Worm (Caenorhabditis elegans): ENCODE measurements around the gene fbxb-74.

fbxb-74 gene

ce11 chrIV:4470885-4471772, 32.0 kb upstream of the fbxb-74 start:
- TF ChIP-seq nhr-237 (tag; optimal IDR thresholded peaks at IDR 0.05) (no peak), dmd-4 (tag; optimal IDR thresholded peaks at IDR 0.05) (no peak), F13H6.1 (tag; optimal IDR thresholded peaks at IDR 0.05) (peak; percentile 56), gmeb-1 (tag; optimal IDR thresholded peaks at IDR 0.05) (peak; percentile 41), sma-3 (GFP tag; optimal IDR thresholded peaks at IDR 0.05) (peak; percentile 5), ztf-4 (tag; optimal IDR thresholded peaks at IDR 0.05) (no peak), unc-55 (GFP tag; optimal IDR thresholded peaks at IDR 0.05) (peak; percentile 31), nhr-25 (tag; optimal IDR thresholded peaks at IDR 0.05) (no peak), nhr-11 (tag; optimal IDR thresholded peaks at IDR 0.05) (no peak), crh-2 (tag; optimal IDR thresholded peaks at IDR 0.05) (no peak), egl-27 (tag; optimal IDR thresholded peaks at IDR 0.05) (no peak), C34F6.9 (tag; optimal IDR thresholded peaks at IDR 0.05) (no peak), sma-9 (GFP tag; optimal IDR thresholded peaks at IDR 0.05) (peak; percentile 50), sma-9 (tag; optimal IDR thresholded peaks at IDR 0.05) (no peak), ama-1 (optimal IDR thresholded peaks at IDR 0.05) (no peak), nhr-129 (tag; optimal IDR thresholded peaks at IDR 0.05) (peak; percentile 69), lsy-2 (tag; optimal IDR thresholded peaks at IDR 0.05) (peak in 1 of 2 experiments; percentile 28), mdl-1 (tag; optimal IDR thresholded peaks at IDR 0.05) (peak; percentile 71 to 85)

DNA sequence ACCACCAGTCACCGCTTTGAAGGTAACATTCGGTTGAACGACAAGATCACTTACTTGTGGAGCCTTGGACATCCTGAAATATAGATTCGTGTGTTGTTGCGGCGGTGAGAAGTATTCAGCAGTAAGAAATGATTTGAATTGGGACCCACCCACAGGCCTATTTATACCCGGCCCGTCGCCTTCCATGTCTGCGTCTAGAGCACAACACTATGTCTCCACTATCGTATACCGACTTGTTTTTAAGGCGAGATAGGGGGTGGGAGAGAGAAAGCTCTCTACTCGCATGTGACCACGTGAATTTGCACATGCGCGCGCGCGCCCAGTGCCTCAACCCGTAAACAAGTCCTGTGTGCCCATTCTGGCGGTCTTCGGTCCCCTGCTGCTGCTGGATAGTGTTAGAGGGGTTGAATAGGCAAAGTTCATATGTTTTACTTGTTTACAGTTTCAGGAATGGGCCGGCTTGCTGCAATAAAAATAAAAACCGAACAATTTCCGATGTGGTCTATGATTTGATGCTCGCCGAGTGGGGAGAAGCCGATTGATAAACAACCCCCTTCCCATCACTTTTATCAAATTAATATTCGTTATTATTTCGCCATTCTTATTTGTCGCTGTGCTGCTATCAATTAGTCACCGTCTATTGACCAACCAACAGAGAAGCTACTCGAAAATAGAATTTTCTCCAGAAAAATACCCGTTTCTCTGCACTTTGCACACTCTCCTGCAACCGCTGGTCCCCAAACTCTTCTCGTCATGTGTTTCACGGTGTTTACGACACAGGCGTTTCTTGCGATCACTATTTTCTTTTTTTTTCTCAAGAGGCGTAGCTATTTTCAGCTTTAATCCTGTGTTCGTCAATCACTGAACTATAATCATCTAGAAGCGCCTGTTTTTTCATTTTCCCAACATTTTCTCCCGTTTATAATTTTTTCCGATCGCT, 30.9 kb upstream of the fbxb-74 start:
- peak; percentile 38 for TF ChIP-seq fos-1 (tag; optimal IDR thresholded peaks at IDR 0.05)
- peak; percentile 64 for TF ChIP-seq F13H6.1 (tag; optimal IDR thresholded peaks at IDR 0.05)
- peak; percentile 71 for TF ChIP-seq sma-9 (GFP tag; optimal IDR thresholded peaks at IDR 0.05)
- no peak for TF ChIP-seq sma-9 (tag; optimal IDR thresholded peaks at IDR 0.05)
- TF ChIP-seq ztf-4 (tag; optimal IDR thresholded peaks at IDR 0.05) = no peak
- TF ChIP-seq sma-3 (GFP tag; optimal IDR thresholded peaks at IDR 0.05) = peak; percentile 9
- TF ChIP-seq lin-11 (tag; optimal IDR thresholded peaks at IDR 0.05) = peak; percentile 88
- TF ChIP-seq ceh-16 (tag; optimal IDR thresholded peaks at IDR 0.05) = no peak
- peak; percentile 2 to 74 for TF ChIP-seq lsy-2 (tag; optimal IDR thresholded peaks at IDR 0.05)
- TF ChIP-seq unc-62 (GFP tag; optimal IDR thresholded peaks at IDR 0.05) = no peak
- peak; percentile 18 for TF ChIP-seq nhr-21 (tag; optimal IDR thresholded peaks at IDR 0.05)
- TF ChIP-seq mdl-1 (tag; optimal IDR thresholded peaks at IDR 0.05) = peak; percentile 56 to 91
- TF ChIP-seq ztf-11 (tag; optimal IDR thresholded peaks at IDR 0.05) = no peak
- no peak for TF ChIP-seq nhr-11 (tag; optimal IDR thresholded peaks at IDR 0.05)
- peak; percentile 44 for TF ChIP-seq unc-55 (GFP tag; optimal IDR thresholded peaks at IDR 0.05)
- TF ChIP-seq nhr-6 (tag; optimal IDR thresholded peaks at IDR 0.05) = no peak
- peak; percentile 29 for TF ChIP-seq sem-4 (tag; optimal IDR thresholded peaks at IDR 0.05)
- TF ChIP-seq nhr-129 (tag; optimal IDR thresholded peaks at IDR 0.05) = peak; percentile 89
- peak; percentile 70 for TF ChIP-seq crh-2 (tag; optimal IDR thresholded peaks at IDR 0.05)
- TF ChIP-seq nhr-77 (tag; optimal IDR thresholded peaks at IDR 0.05) = no peak
- no peak for TF ChIP-seq nhr-12 (tag; optimal IDR thresholded peaks at IDR 0.05)
- peak; percentile 72 for TF ChIP-seq C34F6.9 (tag; optimal IDR thresholded peaks at IDR 0.05)
- peak; percentile 14 for TF ChIP-seq zag-1 (tag; optimal IDR thresholded peaks at IDR 0.05)
- peak; percentile 26 for TF ChIP-seq skn-1 (tag; optimal IDR thresholded peaks at IDR 0.05)
- TF ChIP-seq lin-13 (GFP tag; optimal IDR thresholded peaks at IDR 0.05) = no peak
- TF ChIP-seq elt-1 (tag; optimal IDR thresholded peaks at IDR 0.05) = no peak
- no peak for TF ChIP-seq elt-3 (tag; optimal IDR thresholded peaks at IDR 0.05)
- no peak for TF ChIP-seq nhr-23 (tag; optimal IDR thresholded peaks at IDR 0.05)
- TF ChIP-seq peb-1 (tag; optimal IDR thresholded peaks at IDR 0.05) = no peak
- TF ChIP-seq aly-2 (tag; optimal IDR thresholded peaks at IDR 0.05) = no peak
- peak; percentile 23 for TF ChIP-seq gmeb-1 (tag; optimal IDR thresholded peaks at IDR 0.05)
- TF ChIP-seq blmp-1 (tag; optimal IDR thresholded peaks at IDR 0.05; ENCODE audit: insufficient read depth) = no peak
- no peak for TF ChIP-seq alr-1 (tag; optimal IDR thresholded peaks at IDR 0.05)
- TF ChIP-seq R02D3.7 (tag; optimal IDR thresholded peaks at IDR 0.05) = no peak
- peak; percentile 52 for TF ChIP-seq ama-1 (optimal IDR thresholded peaks at IDR 0.05)
- TF ChIP-seq Y55F3AM.14 (GFP tag; optimal IDR thresholded peaks at IDR 0.05) = peak; percentile 57

All from whole organism, L2 larva.